Worm (Caenorhabditis elegans) whole organism, L2 larva: Measurements from ENCODE around the gene mrps-33.

Experiments used
- F13H6.1 ChIP-seq: sonication (generic microtip); optimal IDR thresholded peaks from 2 replicates; lab custom pipeline; 2016; ENCODE audit warnings: missing genetic modification characterization, missing compliant biosample characterization
- ZK546.5 ChIP-seq: sonication (generic microtip); optimal IDR thresholded peaks from 2 replicates; lab custom pipeline; 2017; ENCODE audit warnings: missing biosample characterization, missing genetic modification characterization
- ceh-16 ChIP-seq: fragments of 150-350 bp; optimal IDR thresholded peaks from 2 replicates; lab custom pipeline; 2014; ENCODE audit warnings: missing biosample characterization, missing genetic modification characterization
- egl-27 ChIP-seq: sonication (generic microtip); optimal IDR thresholded peaks from 3 replicates; lab custom pipeline; 2017; ENCODE audit warnings: missing biosample characterization, missing genetic modification reagents, missing genetic modification characterization
- nhr-11 ChIP-seq: fragments of 150-350 bp; optimal IDR thresholded peaks from 2 replicates; lab custom pipeline; 2014; ENCODE audit warnings: missing biosample characterization, missing genetic modification characterization
- nhr-129 ChIP-seq: fragments of 150-350 bp; optimal IDR thresholded peaks from 2 replicates; lab custom pipeline; 2014; ENCODE audit warnings: missing biosample characterization, missing genetic modification characterization
- skn-1 ChIP-seq: sonication (generic microtip); optimal IDR thresholded peaks from 2 replicates; lab custom pipeline; 2017; ENCODE audit warnings: missing biosample characterization, missing genetic modification characterization
- snpc-4 ChIP-seq: fragments of 150-350 bp; optimal IDR thresholded peaks from 2 replicates; lab custom pipeline; 2014; ENCODE audit warnings: missing biosample characterization, missing genetic modification characterization
- unc-62 ChIP-seq: fragments of 150-350 bp; optimal IDR thresholded peaks from 2 replicates; lab custom pipeline; 2014; ENCODE audit warnings: missing biosample characterization, missing genetic modification reagents, missing genetic modification characterization

- TF ChIP-seq unc-62 (GFP tag; lab: Kevin White, UChicago) (no peak), nhr-11 (tag; lab: Kevin White, UChicago) (no peak), F13H6.1 (no peak), skn-1 (no peak), snpc-4 (tag; lab: Kevin White, UChicago) (no peak), ZK546.5 (tag; lab: Kevin White, UChicago) (no peak), ceh-16 (tag; lab: Kevin White, UChicago) (no peak), egl-27 (no peak), nhr-129 (tag; lab: Kevin White, UChicago) (no peak)
Measured at ce11 chrIV:8718153-8718552, 21.7 kb downstream of the mrps-33 start, which contains the start of gene H23L24.1.
